Worm (Caenorhabditis elegans): Measurements from ENCODE around the gene cyp-13A12.

DNA sequence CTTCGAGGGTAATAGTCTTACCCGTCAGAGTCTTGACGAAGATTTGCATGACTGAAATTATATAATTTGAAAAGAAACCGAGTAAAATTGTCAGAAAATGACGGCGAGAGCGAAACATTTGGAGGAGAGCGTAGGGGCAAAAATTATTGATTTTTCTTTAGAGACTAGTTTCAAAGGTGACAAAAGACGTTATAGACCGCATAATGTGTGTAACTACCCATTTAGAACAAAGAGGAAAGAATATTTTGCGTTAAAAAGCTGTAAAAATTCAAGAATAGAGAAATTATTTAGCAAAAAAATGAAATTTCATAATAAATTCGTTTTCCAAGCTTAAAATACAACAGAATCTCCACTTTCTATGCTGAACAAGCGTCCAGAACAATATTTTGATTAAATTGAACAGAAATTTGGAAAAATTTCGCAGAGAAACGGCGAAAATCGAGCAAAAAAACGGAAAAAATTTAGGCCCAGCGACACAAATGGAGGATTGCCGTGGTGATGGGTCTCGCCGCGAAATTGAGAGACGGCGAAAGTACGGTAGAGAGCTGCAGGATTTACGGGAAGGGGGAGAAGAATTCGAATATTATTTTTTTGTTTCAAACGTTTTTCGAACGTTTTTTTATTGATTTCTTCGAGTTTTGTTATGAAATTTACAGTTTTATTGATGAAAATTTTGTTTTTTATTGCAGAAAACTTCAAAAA is 45.7 kb upstream of the cyp-13A12 start, which contains the start of the genes ubq-2 and frg-1:
- no peak for TF ChIP-seq ceh-36 (tag; optimal IDR thresholded peaks at IDR 0.05)
- TF ChIP-seq aly-1 (tag; optimal IDR thresholded peaks at IDR 0.05): no peak
- TF ChIP-seq ama-1 (optimal IDR thresholded peaks at IDR 0.05): no peak
- no peak for TF ChIP-seq ets-7 (tag; optimal IDR thresholded peaks at IDR 0.05)
- TF ChIP-seq hmbx-1 (tag; optimal IDR thresholded peaks at IDR 0.05): no peak
- no peak for TF ChIP-seq hnd-1 (tag; optimal IDR thresholded peaks at IDR 0.05)

Measured in whole organism, early embryonic.